Fruit fly (Drosophila melanogaster) whole organism, embryonic: ENCODE measurements around the gene CG17744.

Experiments
- Antp ChIP-seq: fragments of 200-800 bp; sonication (Bioruptor generic); optimal IDR thresholded peaks from 3 replicates; lab custom pipeline; 2016; ENCODE audit warnings: missing biosample characterization, missing genetic modification characterization
- CG11085 ChIP-seq: fragments of 200-800 bp; sonication (Bioruptor generic); IDR thresholded peaks from 2 replicates; pipeline ENCODE4 v1.3.6; 2022; ENCODE audit warnings: missing biosample characterization, missing genetic modification characterization
- CG13424 ChIP-seq: fragments of 200-800 bp; sonication (Bioruptor generic); optimal IDR thresholded peaks from 2 replicates; lab custom pipeline; 2019; ENCODE audit warnings: missing biosample characterization, mild to moderate bottlenecking, missing genetic modification characterization, moderate library complexity
- CG13624 ChIP-seq: fragments of 200-800 bp; sonication (Bioruptor generic); optimal IDR thresholded peaks from 2 replicates; lab custom pipeline; 2016; ENCODE audit warnings: missing biosample characterization, missing genetic modification characterization
- CG14014 ChIP-seq: fragments of 200-800 bp; sonication (Bioruptor generic); IDR thresholded peaks from 2 replicates; pipeline ENCODE4 v1.3.6; 2022; ENCODE audit warnings: missing biosample characterization, missing genetic modification characterization
- CG1647 ChIP-seq: fragments of 200-800 bp; sonication (Bioruptor generic); optimal IDR thresholded peaks from 3 replicates; lab custom pipeline; 2016; ENCODE audit warnings: missing biosample characterization, missing genetic modification characterization
- CG16863 ChIP-seq: fragments of 200-800 bp; sonication (Bioruptor generic); optimal IDR thresholded peaks from 3 replicates; lab custom pipeline; 2016; ENCODE audit warnings: missing biosample characterization, missing genetic modification characterization
- CG17385 ChIP-seq: fragments of 200-800 bp; sonication (Bioruptor generic); optimal IDR thresholded peaks from 3 replicates; lab custom pipeline; 2018; ENCODE audit warnings: missing biosample characterization, mild to moderate bottlenecking, missing genetic modification characterization
- CG18599 ChIP-seq: fragments of 200-800 bp; sonication (Bioruptor generic); optimal IDR thresholded peaks from 3 replicates; lab custom pipeline; 2017; ENCODE audit warnings: missing biosample characterization, missing genetic modification characterization, mild to moderate bottlenecking, moderate library complexity, missing genetic modification reagents
- CG2678 ChIP-seq: fragments of 200-800 bp; sonication (Bioruptor generic); optimal IDR thresholded peaks from 3 replicates; lab custom pipeline; 2019; ENCODE audit warnings: missing biosample characterization, mild to moderate bottlenecking, missing genetic modification characterization, moderate library complexity
- CG31365 ChIP-seq: fragments of 200-800 bp; sonication (Bioruptor generic); optimal IDR thresholded peaks from 2 replicates; lab custom pipeline; 2018; ENCODE audit warnings: missing biosample characterization, mild to moderate bottlenecking, missing genetic modification characterization
- CG32772 ChIP-seq: fragments of 200-800 bp; sonication (Bioruptor generic); IDR thresholded peaks from 2 replicates; pipeline ENCODE4 v1.3.6; 2022; ENCODE audit warnings: missing biosample characterization, missing genetic modification characterization
- CG34422 ChIP-seq: fragments of 200-800 bp; sonication (Bioruptor generic); IDR thresholded peaks from 3 replicates; pipeline ENCODE4 v1.3.6; 2022; ENCODE audit warnings: missing biosample characterization, missing genetic modification characterization
- CG3726 ChIP-seq: fragments of 200-800 bp; sonication (Bioruptor generic); IDR thresholded peaks from 3 replicates; pipeline ENCODE4, ENCODE4 v1.3.6; 2022; ENCODE audit warnings: missing biosample characterization, missing genetic modification characterization
- CG3995 ChIP-seq: fragments of 200-800 bp; sonication (Bioruptor generic); optimal IDR thresholded peaks from 3 replicates; lab custom pipeline; 2016; ENCODE audit warnings: missing biosample characterization, missing genetic modification characterization
- CG4328 ChIP-seq: fragments of 200-800 bp; sonication (Bioruptor generic); optimal IDR thresholded peaks from 3 replicates; lab custom pipeline; 2017; ENCODE audit warnings: missing biosample characterization, missing genetic modification reagents, missing genetic modification characterization
- CG4707 ChIP-seq: fragments of 200-800 bp; sonication (Bioruptor generic); optimal IDR thresholded peaks from 2 replicates; lab custom pipeline; 2018; ENCODE audit warnings: missing biosample characterization, mild to moderate bottlenecking, missing genetic modification characterization, moderate library complexity
- CG7963 ChIP-seq: fragments of 200-800 bp; sonication (Bioruptor generic); IDR thresholded peaks from 3 replicates; pipeline ENCODE4 v1.3.6; 2022; ENCODE audit warnings: missing biosample characterization, missing genetic modification characterization; ENCODE audit not compliant: partially characterized antibody
- Dek ChIP-seq: fragments of 200-800 bp; sonication (Bioruptor generic); optimal IDR thresholded peaks from 3 replicates; lab custom pipeline; 2019; ENCODE audit warnings: missing biosample characterization, mild to moderate bottlenecking, missing genetic modification characterization, moderate library complexity
- Dip3 ChIP-seq: fragments of 200-800 bp; sonication (Bioruptor generic); optimal IDR thresholded peaks from 3 replicates; lab custom pipeline; 2016; ENCODE audit warnings: missing biosample characterization, missing genetic modification characterization
- Gug ChIP-seq: fragments of 200-800 bp; sonication (Bioruptor generic); IDR thresholded peaks from 4 replicates; pipeline ENCODE4 v1.3.6; 2022; ENCODE audit warnings: missing biosample characterization, missing genetic modification characterization
- HLH4C ChIP-seq: fragments of 200-800 bp; sonication (Bioruptor generic); IDR thresholded peaks from 3 replicates; pipeline ENCODE4 v1.3.6; 2022; ENCODE audit warnings: missing biosample characterization, missing genetic modification characterization; ENCODE audit not compliant: partially characterized antibody
- MTF-1 ChIP-seq: fragments of 200-800 bp; sonication (Bioruptor generic); optimal IDR thresholded peaks from 2 replicates; lab custom pipeline; 2018; ENCODE audit warnings: missing biosample characterization, mild to moderate bottlenecking, missing genetic modification characterization, borderline replicate concordance
- Mrtf ChIP-seq: fragments of 200-800 bp; sonication (Bioruptor generic); IDR thresholded peaks from 3 replicates; pipeline ENCODE4 v1.3.6; 2022; ENCODE audit warnings: missing biosample characterization, missing genetic modification characterization
- Neu2 ChIP-seq: fragments of 200-800 bp; sonication (Bioruptor generic); optimal IDR thresholded peaks from 3 replicates; lab custom pipeline; 2016; ENCODE audit warnings: missing biosample characterization, missing genetic modification characterization, borderline replicate concordance
- TFAM ChIP-seq: fragments of 200-800 bp; sonication (Bioruptor generic); optimal IDR thresholded peaks from 2 replicates; lab custom pipeline; 2017; ENCODE audit warnings: missing biosample characterization, missing genetic modification characterization, inconsistent platforms
- aop ChIP-seq: fragments of 200-800 bp; sonication (Bioruptor generic); IDR thresholded peaks from 2 replicates; pipeline ENCODE4 v1.3.6; 2022; ENCODE audit warnings: missing biosample characterization, missing genetic modification characterization
- ap ChIP-seq: fragments of 200-800 bp; sonication (Bioruptor generic); IDR thresholded peaks from 2 replicates; pipeline ENCODE4 v1.3.6; 2022; ENCODE audit warnings: missing biosample characterization, missing genetic modification characterization
- cas ChIP-seq: fragments of 200-800 bp; sonication (Bioruptor generic); IDR thresholded peaks from 2 replicates; pipeline ENCODE4 v1.3.6; 2022; ENCODE audit warnings: missing biosample characterization, missing genetic modification characterization
- corto ChIP-seq: fragments of 200-800 bp; sonication (Bioruptor generic); optimal IDR thresholded peaks from 2 replicates; lab custom pipeline; 2016; ENCODE audit warnings: missing biosample characterization, mild to moderate bottlenecking, missing genetic modification characterization, moderate library complexity
- dm ChIP-seq: fragments of 200-800 bp; sonication (Bioruptor generic); optimal IDR thresholded peaks from 3 replicates; lab custom pipeline; 2016; ENCODE audit warnings: missing biosample characterization, missing genetic modification characterization
- dmrt11E ChIP-seq: fragments of 200-800 bp; sonication (Bioruptor generic); optimal IDR thresholded peaks from 3 replicates; lab custom pipeline; 2018; ENCODE audit warnings: missing biosample characterization, mild to moderate bottlenecking, missing genetic modification characterization, moderate library complexity
- fd96Cb ChIP-seq: fragments of 200-800 bp; sonication (Bioruptor generic); optimal IDR thresholded peaks from 2 replicates; lab custom pipeline; 2018; ENCODE audit warnings: missing biosample characterization, mild to moderate bottlenecking, missing genetic modification characterization, moderate library complexity
- gce ChIP-seq: fragments of 200-800 bp; sonication (Bioruptor generic); IDR thresholded peaks from 3 replicates; pipeline ENCODE4 v1.3.6; 2022; ENCODE audit warnings: missing biosample characterization, missing genetic modification characterization
- her ChIP-seq: fragments of 200-800 bp; sonication (Bioruptor generic); optimal IDR thresholded peaks from 2 replicates; lab custom pipeline; 2016; ENCODE audit warnings: missing biosample characterization, missing genetic modification characterization
- ind ChIP-seq: fragments of 200-800 bp; sonication (Bioruptor generic); optimal IDR thresholded peaks from 3 replicates; lab custom pipeline; 2016; ENCODE audit warnings: missing biosample characterization, missing genetic modification characterization
- jing ChIP-seq: fragments of 200-800 bp; sonication (Bioruptor generic); optimal IDR thresholded peaks from 2 replicates; lab custom pipeline; 2018; ENCODE audit warnings: missing biosample characterization, mild to moderate bottlenecking, missing genetic modification characterization
- ken ChIP-seq: fragments of 200-800 bp; sonication (Bioruptor generic); IDR thresholded peaks from 3 replicates; pipeline ENCODE4 v1.3.6; 2022; ENCODE audit warnings: missing biosample characterization, missing genetic modification characterization
- lola ChIP-seq, 3 experiments: fragments of >200 bp in 2 of 3; fragments of 200-800 bp in 1 of 3; sonication (Bioruptor generic) in 1 of 3; optimal IDR thresholded peaks; 2 replicates each; lab custom pipeline; 2017 to 2019; ENCODE audit warnings: missing biosample characterization in 3 of 3, missing genetic modification characterization in 3 of 3, mild to moderate bottlenecking in 1 of 3, moderate library complexity in 1 of 3
- mirr ChIP-seq: fragments of 200-800 bp; sonication (Bioruptor generic); optimal IDR thresholded peaks from 3 replicates; lab custom pipeline; 2018; ENCODE audit warnings: missing biosample characterization, mild to moderate bottlenecking, missing genetic modification characterization
- p53 ChIP-seq: fragments of 200-800 bp; sonication (Bioruptor generic); optimal IDR thresholded peaks from 2 replicates; lab custom pipeline; 2016; ENCODE audit warnings: missing biosample characterization, missing genetic modification characterization
- prd ChIP-seq, 3 experiments: fragments of >200 bp in 2 of 3; fragments of 200-800 bp in 1 of 3; sonication (Bioruptor generic) in 1 of 3; optimal IDR thresholded peaks in 2 of 3; IDR thresholded peaks in 1 of 3; 2 replicates in 2 of 3; 3 replicates in 1 of 3; pipeline versions ENCODE4 v1.3.6 to Lab custom; 2017 to 2022; ENCODE audit warnings: missing biosample characterization in 1 of 3, missing genetic modification characterization in 1 of 3
- pzg ChIP-seq: fragments of 200-800 bp; sonication (Bioruptor generic); optimal IDR thresholded peaks from 3 replicates; lab custom pipeline; 2018; ENCODE audit warnings: missing biosample characterization, mild to moderate bottlenecking, missing genetic modification characterization, moderate library complexity
- ranshi ChIP-seq: fragments of 200-800 bp; sonication (Bioruptor generic); IDR thresholded peaks from 2 replicates; pipeline ENCODE4 v1.3.6; 2022; ENCODE audit warnings: missing biosample characterization, missing genetic modification characterization
- salm ChIP-seq: fragments of 200-800 bp; sonication (Bioruptor generic); optimal IDR thresholded peaks from 2 replicates; lab custom pipeline; 2018; ENCODE audit warnings: missing biosample characterization, mild to moderate bottlenecking, missing genetic modification characterization
- stwl ChIP-seq: fragments of 200-800 bp; sonication (Bioruptor generic); optimal IDR thresholded peaks from 3 replicates; lab custom pipeline; 2018; ENCODE audit warnings: missing biosample characterization, mild to moderate bottlenecking, missing genetic modification characterization, moderate library complexity
- tll ChIP-seq, 2 experiments: fragments of 200-800 bp in 1 of 2; fragments of >200 bp in 1 of 2; sonication (Bioruptor generic) in 1 of 2; optimal IDR thresholded peaks; 2 replicates each; lab custom pipeline; 2017 to 2019; ENCODE audit warnings: missing biosample characterization in 2 of 2, missing genetic modification characterization in 2 of 2, mild to moderate bottlenecking in 1 of 2, moderate library complexity in 1 of 2
- zf30C ChIP-seq: fragments of 200-800 bp; sonication (Bioruptor generic); optimal IDR thresholded peaks from 3 replicates; lab custom pipeline; 2018; ENCODE audit warnings: missing biosample characterization, mild to moderate bottlenecking, missing genetic modification characterization

Gene CG17744

dm6 chr3L:6979387-6980249, 47.0 kb downstream of the CG17744 start, which contains the start of gene Galphai (continued):
- no peak for TF ChIP-seq Neu2
- TF ChIP-seq TFAM (GFP tag; lab: Kevin White, UChicago) = no peak
- peak; percentile 59; the same call in 1 of the 3 replicates for TF ChIP-seq ken (GFP tag; lab: Robert Waterston, UW)
- peak; percentile 58 for TF ChIP-seq dm (GFP tag; lab: Kevin White, UChicago)
- TF ChIP-seq fd96Cb (tag; lab: Kevin White, UChicago) = no peak
- TF ChIP-seq stwl (tag; lab: Kevin White, UChicago) = peak; percentile 86
- TF ChIP-seq jing (GFP tag; lab: Kevin White, UChicago) = no peak
- TF ChIP-seq CG18599 (GFP tag; lab: Kevin White, UChicago) = no peak
- TF ChIP-seq pzg (GFP tag; lab: Kevin White, UChicago) = peak; percentile 100
- TF ChIP-seq ranshi (GFP tag; lab: Robert Waterston, UW) = no peak
- peak; percentile 68 for TF ChIP-seq Dip3 (GFP tag; lab: Kevin White, UChicago)
- TF ChIP-seq dmrt11E (tag; lab: Kevin White, UChicago) = peak; percentile 1
- no peak for TF ChIP-seq HLH4C (GFP tag; lab: Robert Waterston, UW)
- TF ChIP-seq Mrtf = no peak
- no peak for TF ChIP-seq ap (GFP tag; lab: Robert Waterston, UW)
- TF ChIP-seq CG3995 (GFP tag; lab: Kevin White, UChicago) = no peak
- TF ChIP-seq Dek (tag; lab: Kevin White, UChicago) = peak; percentile 6
- TF ChIP-seq MTF-1 (GFP tag; lab: Kevin White, UChicago) = no peak
- TF ChIP-seq CG17385 = no peak
- no peak for TF ChIP-seq lola (GFP tag; optimal IDR thresholded peaks at IDR 0.05; lab: Kevin White, UChicago)
- no peak for TF ChIP-seq CG2678 (tag; lab: Kevin White, UChicago)
- peak; percentile 13 for TF ChIP-seq CG16863
- TF ChIP-seq CG3726 (GFP tag; lab: Robert Waterston, UW) = no peak
- no peak for TF ChIP-seq CG4328 (GFP tag; lab: Kevin White, UChicago)
- no peak for TF ChIP-seq ind (GFP tag; lab: Kevin White, UChicago)
- TF ChIP-seq salm (tag; lab: Kevin White, UChicago) = no peak
- TF ChIP-seq CG13424 (tag; lab: Kevin White, UChicago) = peak; percentile 18
- TF ChIP-seq Gug = no peak
- no peak for TF ChIP-seq gce
- no peak for TF ChIP-seq CG4707
- no peak for TF ChIP-seq CG32772 (GFP tag; lab: Robert Waterston, UW)
- no peak for TF ChIP-seq CG11085 (GFP tag; lab: Robert Waterston, UW)
- TF ChIP-seq mirr (GFP tag; lab: Kevin White, UChicago) = peak; percentile 28
- TF ChIP-seq corto (GFP tag; lab: Kevin White, UChicago) = no peak
- TF ChIP-seq aop (GFP tag; lab: Robert Waterston, UW) = no peak
- no peak for TF ChIP-seq tll (GFP tag; optimal IDR thresholded peaks at IDR 0.05; lab: Kevin White, UChicago)
- TF ChIP-seq CG13624 (GFP tag; lab: Kevin White, UChicago) = peak; percentile 80
- TF ChIP-seq her (GFP tag; lab: Kevin White, UChicago) = peak; percentile 64
- no peak for TF ChIP-seq zf30C (GFP tag; lab: Kevin White, UChicago)
- 0 out of 2 replicates have a peak, but pooled peaks have one; percentile 12 for TF ChIP-seq cas
- no peak for TF ChIP-seq CG14014
- TF ChIP-seq CG1647 (GFP tag; lab: Kevin White, UChicago) = peak; percentile 19
- peak; percentile 33 for TF ChIP-seq Antp
- TF ChIP-seq p53 (GFP tag; lab: Kevin White, UChicago) = peak; percentile 74
- TF ChIP-seq CG31365 (tag; lab: Kevin White, UChicago) = peak; percentile 58
- TF ChIP-seq CG7963 (GFP tag; lab: Robert Waterston, UW) = no peak
- TF ChIP-seq prd (optimal IDR thresholded peaks at IDR 0.05; lab: Kevin White, UChicago) = no peak
- TF ChIP-seq prd (GFP tag; IDR thresholded peaks at IDR 0.05; lab: Robert Waterston, UW) = no peak
- TF ChIP-seq CG34422 = peak; percentile 28; the same call in 1 of the 3 replicates
